Fruit fly (Drosophila melanogaster): ENCODE results near the gene FucT6.

The FucT6 gene

dm6 chrX:11709799-11710720 lies at the start of gene FucT6 (continued):
- TF ChIP-seq ap (GFP tag; IDR thresholded peaks at IDR 0.05) (no peak), CG1233 (GFP tag; optimal IDR thresholded peaks at IDR 0.05) (no peak), wdn (GFP tag; IDR thresholded peaks at IDR 0.05) (no peak), croc (GFP tag; conservative IDR thresholded peaks at IDR 0.05) (no peak), CG8359 (GFP tag; optimal IDR thresholded peaks at IDR 0.05; ENCODE audit: borderline replicate concordance) (no peak), nerfin-2 (GFP tag; IDR thresholded peaks at IDR 0.05; ENCODE audit: partially characterized antibody) (peak; percentile 82), NC2α (GFP tag; optimal IDR thresholded peaks at IDR 0.05) (no peak), fd96Cb (tag; optimal IDR thresholded peaks at IDR 0.05) (no peak), CG10959 (GFP tag; IDR thresholded peaks at IDR 0.05) (no peak), tap (tag; optimal IDR thresholded peaks at IDR 0.05) (peak; percentile 47), gt (GFP tag; IDR thresholded peaks at IDR 0.05) (no peak), C15 (GFP tag; IDR thresholded peaks at IDR 0.05) (no peak), CG1603 (tag; optimal IDR thresholded peaks at IDR 0.05) (no peak), CG4424 (GFP tag; optimal IDR thresholded peaks at IDR 0.05) (no peak), Ets97D (GFP tag; optimal IDR thresholded peaks at IDR 0.05) (peak; percentile 75), slbo (GFP tag; IDR thresholded peaks at IDR 0.05) (no peak), CG3995 (GFP tag; optimal IDR thresholded peaks at IDR 0.05) (no peak), CG11398 (GFP tag; optimal IDR thresholded peaks at IDR 0.05) (no peak), lola (GFP tag; optimal IDR thresholded peaks at IDR 0.05) (no peak), Antp (GFP tag; optimal IDR thresholded peaks at IDR 0.05) (no peak), CG8089 (GFP tag; optimal IDR thresholded peaks at IDR 0.05) (no peak), CG12071 (GFP tag; optimal IDR thresholded peaks at IDR 0.05) (no peak), E2f2 (GFP tag; IDR thresholded peaks at IDR 0.05) (peak; percentile 78), emc (GFP tag; optimal IDR thresholded peaks at IDR 0.05) (no peak), Sox100B (GFP tag; optimal IDR thresholded peaks at IDR 0.05) (no peak), al (GFP tag; IDR thresholded peaks at IDR 0.05) (no peak), CG9817 (tag; optimal IDR thresholded peaks at IDR 0.05) (no peak), CG2120 (GFP tag; optimal IDR thresholded peaks at IDR 0.05) (no peak), Kr (GFP tag; optimal IDR thresholded peaks at IDR 0.05) (no peak), onecut (GFP tag; IDR thresholded peaks at IDR 0.05) (no peak), Fer2 (tag; optimal IDR thresholded peaks at IDR 0.05) (no peak), corto (GFP tag; optimal IDR thresholded peaks at IDR 0.05) (peak; percentile 21), Mad (GFP tag; optimal IDR thresholded peaks at IDR 0.05) (peak; percentile 0), maf-S (GFP tag; optimal IDR thresholded peaks at IDR 0.05) (no peak), ab (GFP tag; optimal IDR thresholded peaks at IDR 0.05) (no peak), Oaz (GFP tag; IDR thresholded peaks at IDR 0.05) (no peak), yki (optimal IDR thresholded peaks at IDR 0.05) (no peak), CG13624 (GFP tag; optimal IDR thresholded peaks at IDR 0.05) (no peak), grau (tag; optimal IDR thresholded peaks at IDR 0.05) (no peak), bcd (GFP tag; optimal IDR thresholded peaks at IDR 0.05) (no peak), CHES-1-like (GFP tag; optimal IDR thresholded peaks at IDR 0.05) (peak; percentile 37), CG17359 (tag; optimal IDR thresholded peaks at IDR 0.05) (no peak), CG13296 (GFP tag; optimal IDR thresholded peaks at IDR 0.05) (peak; percentile 16), CG16815 (GFP tag; optimal IDR thresholded peaks at IDR 0.05) (no peak), CG16863 (GFP tag; optimal IDR thresholded peaks at IDR 0.05) (no peak), caup (GFP tag; optimal IDR thresholded peaks at IDR 0.05; ENCODE audit: severe bottlenecking) (peak; percentile 11), pfk (GFP tag; optimal IDR thresholded peaks at IDR 0.05) (no peak), CG14965 (GFP tag; optimal IDR thresholded peaks at IDR 0.05; ENCODE audit: borderline replicate concordance) (no peak), hb (GFP tag; IDR thresholded peaks at IDR 0.05; ENCODE audit: partially characterized antibody) (peak; percentile 83), CG10267 (tag; optimal IDR thresholded peaks at IDR 0.05) (peak; percentile 62)

All from whole organism, embryonic.